Worm (Caenorhabditis elegans): Measurements from ENCODE around the gene F27E5.9.

DNA sequence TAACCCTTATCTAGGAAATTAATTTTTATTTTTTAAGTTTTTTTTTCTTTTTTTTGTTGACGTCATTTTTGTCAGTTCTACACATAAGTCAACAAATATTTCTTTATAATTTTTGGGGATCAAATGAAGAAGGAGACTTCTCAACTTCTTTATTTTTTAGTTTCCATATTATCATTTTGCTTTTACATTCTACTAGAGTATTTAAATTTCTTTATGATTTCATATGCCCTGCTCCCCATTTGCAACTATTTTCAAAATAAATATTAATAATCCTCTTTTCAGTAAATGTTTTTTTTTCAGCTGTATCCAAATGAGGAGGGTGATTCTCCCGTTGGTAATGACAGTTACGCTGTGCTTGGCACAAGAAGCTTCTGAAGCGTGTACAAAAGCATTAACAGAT is 2.6 kb downstream of the F27E5.9 start, which contains the start of gene phg-1:
- TF ChIP-seq ztf-29 (GFP tag; IDR thresholded peaks at IDR 0.05), result no peak
- no peak for TF ChIP-seq ref-1 (GFP tag; conservative IDR thresholded peaks at IDR 0.05)
- no peak for TF ChIP-seq klf-2 (GFP tag; conservative IDR thresholded peaks at IDR 0.05)
